Worm (Caenorhabditis elegans) whole organism, mixed stage, embryonic: Measurements from ENCODE around the gene nas-22.

Experiments used
- M03D4.4 ChIP-seq: sonication (generic microtip); optimal IDR thresholded peaks from 2 replicates; lab custom pipeline; 2017; ENCODE audit warnings: mild to moderate bottlenecking, missing genetic modification characterization, missing compliant biosample characterization
- bed-3 ChIP-seq: fragments of 200-800 bp; sonication (Bioruptor generic); optimal IDR thresholded peaks from 3 replicates; lab custom pipeline; 2018; ENCODE audit warnings: mild to moderate bottlenecking, missing genetic modification characterization, moderate library complexity, missing compliant biosample characterization
- blmp-1 ChIP-seq: fragments of 150-350 bp; optimal IDR thresholded peaks from 2 replicates; lab custom pipeline; 2014; ENCODE audit warnings: missing biosample characterization, missing genetic modification characterization
- ceh-39 ChIP-seq: fragments of 150-350 bp; optimal IDR thresholded peaks from 2 replicates; lab custom pipeline; 2014; ENCODE audit warnings: missing biosample characterization, missing genetic modification characterization
- ceh-43 ChIP-seq: fragments of 200-800 bp; sonication (Bioruptor generic); optimal IDR thresholded peaks from 2 replicates; lab custom pipeline; 2018; ENCODE audit warnings: mild to moderate bottlenecking, missing genetic modification characterization, moderate library complexity, missing compliant biosample characterization
- ceh-83 ChIP-seq: fragments of 200-800 bp; sonication (Bioruptor generic); optimal IDR thresholded peaks from 2 replicates; lab custom pipeline; 2018; ENCODE audit warnings: mild to moderate bottlenecking, missing genetic modification characterization, missing compliant biosample characterization
- ces-1 ChIP-seq: fragments of 150-350 bp; optimal IDR thresholded peaks from 2 replicates; lab custom pipeline; 2014; ENCODE audit warnings: missing biosample characterization, missing genetic modification reagents, missing genetic modification characterization
- cnd-1 ChIP-seq: fragments of 200-800 bp; sonication (Bioruptor generic); optimal IDR thresholded peaks from 2 replicates; lab custom pipeline; 2018; ENCODE audit warnings: mild to moderate bottlenecking, missing genetic modification characterization, missing compliant biosample characterization
- drap-1 ChIP-seq: fragments of 200-800 bp; sonication (Bioruptor generic); optimal IDR thresholded peaks from 3 replicates; lab custom pipeline; 2018; ENCODE audit warnings: mild to moderate bottlenecking, missing genetic modification characterization, missing compliant biosample characterization
- elt-1 ChIP-seq: sonication (generic microtip); optimal IDR thresholded peaks from 2 replicates; lab custom pipeline; 2017; ENCODE audit warnings: missing genetic modification characterization, mild to moderate bottlenecking, missing compliant biosample characterization, antibody characterized with exemption, moderate library complexity, borderline replicate concordance; ENCODE audit not compliant: insufficient read depth
- elt-3 ChIP-seq: fragments of 150-350 bp; optimal IDR thresholded peaks from 2 replicates; lab custom pipeline; 2014; ENCODE audit warnings: missing biosample characterization, missing genetic modification characterization
- flh-1 ChIP-seq: fragments of 200-800 bp; sonication (Bioruptor generic); optimal IDR thresholded peaks from 2 replicates; lab custom pipeline; 2018; ENCODE audit warnings: mild to moderate bottlenecking, missing genetic modification characterization, moderate library complexity, missing compliant biosample characterization
- ham-2 ChIP-seq: fragments of 200-800 bp; sonication (Bioruptor generic); optimal IDR thresholded peaks from 2 replicates; lab custom pipeline; 2018; ENCODE audit warnings: mild to moderate bottlenecking, missing genetic modification characterization, missing compliant biosample characterization
- hlh-1 ChIP-seq: fragments of 150-350 bp; optimal IDR thresholded peaks from 2 replicates; lab custom pipeline; 2014; ENCODE audit warnings: missing biosample characterization, missing genetic modification reagents, missing genetic modification characterization
- lin-13 ChIP-seq: fragments of 150-350 bp; optimal IDR thresholded peaks from 2 replicates; lab custom pipeline; 2014; ENCODE audit warnings: missing biosample characterization, missing genetic modification characterization
- lin-32 ChIP-seq: fragments of 200-800 bp; sonication (Bioruptor generic); optimal IDR thresholded peaks from 2 replicates; lab custom pipeline; 2018; ENCODE audit warnings: mild to moderate bottlenecking, missing genetic modification characterization, missing compliant biosample characterization
- mab-5 ChIP-seq: fragments of 150-350 bp; optimal IDR thresholded peaks from 2 replicates; lab custom pipeline; 2014; ENCODE audit warnings: missing biosample characterization, missing genetic modification characterization
- nhr-12 ChIP-seq: fragments of 150-350 bp; optimal IDR thresholded peaks from 2 replicates; lab custom pipeline; 2014; ENCODE audit warnings: missing biosample characterization, missing genetic modification characterization
- nhr-2 ChIP-seq: fragments of 150-350 bp; optimal IDR thresholded peaks from 2 replicates; lab custom pipeline; 2014; ENCODE audit warnings: missing biosample characterization, missing genetic modification characterization
- nhr-237 ChIP-seq: fragments of 150-350 bp; optimal IDR thresholded peaks from 2 replicates; lab custom pipeline; 2014; ENCODE audit warnings: missing biosample characterization, missing genetic modification characterization
- nhr-28 ChIP-seq: fragments of 150-350 bp; optimal IDR thresholded peaks from 2 replicates; lab custom pipeline; 2014; ENCODE audit warnings: missing biosample characterization, missing genetic modification characterization
- pha-4 ChIP-seq: fragments of 150-350 bp; optimal IDR thresholded peaks from 2 replicates; lab custom pipeline; 2018; ENCODE audit warnings: missing biosample characterization, missing genetic modification reagents, missing genetic modification characterization
- sem-2 ChIP-seq: fragments of 200-800 bp; sonication (Bioruptor generic); optimal IDR thresholded peaks from 2 replicates; lab custom pipeline; 2018; ENCODE audit warnings: mild to moderate bottlenecking, missing genetic modification characterization, missing compliant biosample characterization
- sptf-1 ChIP-seq: sonication (generic microtip); optimal IDR thresholded peaks from 2 replicates; lab custom pipeline; 2017; ENCODE audit warnings: mild to moderate bottlenecking, missing genetic modification characterization, moderate library complexity, missing compliant biosample characterization
- unc-120 ChIP-seq: sonication (generic microtip); optimal IDR thresholded peaks from 2 replicates; lab custom pipeline; 2017; ENCODE audit warnings: missing genetic modification characterization, missing compliant biosample characterization; ENCODE audit not compliant: poor library complexity, severe bottlenecking
- unc-62 ChIP-seq: fragments of 150-350 bp; optimal IDR thresholded peaks from 2 replicates; lab custom pipeline; 2014; ENCODE audit warnings: missing biosample characterization, missing genetic modification reagents, missing genetic modification characterization
- zip-8 ChIP-seq: fragments of 150-350 bp; optimal IDR thresholded peaks from 2 replicates; lab custom pipeline; 2014; ENCODE audit warnings: missing biosample characterization, missing genetic modification characterization
- ztf-11 ChIP-seq: fragments of 150-350 bp; optimal IDR thresholded peaks from 2 replicates; lab custom pipeline; 2014; ENCODE audit warnings: missing biosample characterization, missing genetic modification characterization

nas-22 gene

ce11 chrV:11513432-11513831, 38.9 kb downstream of the nas-22 start, which contains the start of gene C55A6.3:
TSS of gene C55A6.3 (minus strand) at chrV:11513532.
- TF ChIP-seq nhr-2 (tag; lab: Kevin White, UChicago) (no peak), lin-32 (GFP tag; lab: Kevin White, UChicago) (no peak), nhr-28 (tag; lab: Kevin White, UChicago) (no peak), unc-62 (GFP tag; lab: Kevin White, UChicago) (no peak), bed-3 (GFP tag; lab: Kevin White, UChicago) (no peak), ceh-39 (tag; lab: Kevin White, UChicago) (no peak), ces-1 (no peak), elt-1 (tag; lab: Kevin White, UChicago) (no peak), hlh-1 (tag; lab: Kevin White, UChicago) (no peak), sptf-1 (tag; lab: Kevin White, UChicago) (no peak), sem-2 (GFP tag; lab: Kevin White, UChicago) (no peak), ceh-43 (GFP tag; lab: Kevin White, UChicago) (no peak)

DNA sequence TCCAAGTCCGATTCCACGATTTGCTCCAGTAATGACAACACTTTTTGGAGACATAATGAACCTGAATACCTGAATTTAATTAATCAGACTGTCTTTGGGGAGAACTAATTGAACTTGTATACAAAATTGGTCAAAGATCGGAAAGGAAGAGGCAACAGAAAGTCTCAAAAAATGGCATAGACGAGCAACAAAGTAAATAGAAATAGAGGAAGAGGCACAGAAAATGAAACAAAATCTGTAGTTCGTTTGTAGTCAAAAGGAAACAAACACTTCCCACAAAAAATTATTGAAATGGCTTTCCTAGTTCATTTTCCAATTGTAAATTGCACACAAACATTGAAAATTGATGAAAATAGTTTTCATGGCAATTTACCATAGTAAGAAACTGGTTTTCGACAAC, 40.2 kb downstream of the nas-22 start, which contains the start of gene C55A6.6:
C55A6.6 (minus strand) TSS at position 61 of the 400 bp plus-strand sequence.
- TF ChIP-seq ztf-11, result no peak
- no peak for TF ChIP-seq flh-1 (GFP tag; lab: Kevin White, UChicago)
- TF ChIP-seq ceh-39 (tag; lab: Kevin White, UChicago), result no peak
- no peak for TF ChIP-seq lin-32 (GFP tag; lab: Kevin White, UChicago)
- TF ChIP-seq ces-1, result no peak
- no peak for TF ChIP-seq unc-120
- TF ChIP-seq elt-1 (tag; lab: Kevin White, UChicago), result no peak
- TF ChIP-seq sptf-1 (tag; lab: Kevin White, UChicago), result no peak
- TF ChIP-seq nhr-12 (tag; lab: Kevin White, UChicago), result no peak
- TF ChIP-seq, all 35 proteins: peak for 0

ce11 chrV:11515145-11515544, 40.6 kb downstream of the nas-22 start:
- TF ChIP-seq nhr-12 (tag; lab: Kevin White, UChicago) (no peak), mab-5 (tag; lab: Kevin White, UChicago) (no peak), lin-13 (no peak), bed-3 (GFP tag; lab: Kevin White, UChicago) (no peak), blmp-1 (tag; lab: Kevin White, UChicago) (no peak), zip-8 (tag; lab: Kevin White, UChicago) (no peak), nhr-237 (tag; lab: Kevin White, UChicago) (no peak), unc-120 (no peak)

ce11 chrV:11516141-11516591, 41.7 kb downstream of the nas-22 start, which contains the start of gene sdz-8:
TSS of gene sdz-8 (minus strand) at chrV:11516191.
- TF ChIP-seq ceh-43 (GFP tag; lab: Kevin White, UChicago), result no peak

DNA sequence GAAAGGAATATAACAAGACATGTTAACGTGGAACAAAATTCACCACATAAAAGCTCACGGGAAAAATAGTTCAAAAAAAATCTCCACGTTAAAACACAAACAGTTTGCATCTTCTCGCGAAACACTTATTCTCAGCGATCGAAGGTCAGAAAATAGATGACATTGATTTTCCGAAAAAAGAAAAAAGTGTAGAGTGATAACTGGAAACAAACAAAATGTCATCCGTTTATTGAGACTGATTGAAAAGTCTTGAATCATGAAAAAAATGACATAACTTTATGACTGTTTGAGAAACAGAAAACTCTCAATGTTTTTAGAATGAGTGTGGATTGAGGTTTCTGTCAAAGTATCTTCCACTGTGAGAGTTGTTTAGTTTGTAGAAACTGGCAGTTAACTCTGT, 43.3 kb downstream of the nas-22 start, which contains the start of gene C55A6.4:
C55A6.4 (minus strand) TSS at position 101 of the 400 bp plus-strand sequence.
- TF ChIP-seq ces-1 (no peak), ham-2 (GFP tag; lab: Kevin White, UChicago) (no peak), zip-8 (tag; lab: Kevin White, UChicago) (no peak), elt-3 (tag; lab: Kevin White, UChicago) (no peak), unc-62 (GFP tag; lab: Kevin White, UChicago) (no peak), sptf-1 (tag; lab: Kevin White, UChicago) (no peak), unc-120 (no peak), cnd-1 (tag; lab: Kevin White, UChicago) (no peak), nhr-28 (tag; lab: Kevin White, UChicago) (no peak), sem-2 (GFP tag; lab: Kevin White, UChicago) (no peak), bed-3 (GFP tag; lab: Kevin White, UChicago) (no peak), pha-4 (tag; lab: Kevin White, UChicago) (no peak), lin-13 (no peak)
- TF ChIP-seq, all 35 proteins: peak for 0

DNA sequence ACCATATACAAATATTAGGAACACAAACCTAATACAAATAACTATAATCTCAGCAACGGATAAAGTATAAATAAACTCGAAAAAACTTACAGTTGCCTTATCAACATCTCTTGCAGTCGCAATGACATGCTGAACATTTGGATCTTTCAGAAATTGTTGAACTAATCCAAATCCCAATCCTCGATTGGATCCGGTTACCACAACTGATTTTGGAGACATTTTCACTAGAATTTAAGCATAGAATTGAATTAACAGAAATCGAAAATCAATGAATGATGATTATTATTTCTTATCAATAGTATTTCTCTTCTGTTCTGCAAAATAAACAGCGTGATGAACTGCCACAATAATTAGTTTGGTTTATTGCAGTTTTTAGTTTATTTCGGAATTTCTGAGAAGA, 45.7 kb downstream of the nas-22 start, which contains the start of the genes C55A6.11 and C55A6.7:
C55A6.11 (plus strand) TSS at position 301 of the 400 bp plus-strand sequence.
C55A6.7 (minus strand) TSS at position 316 of the 400 bp plus-strand sequence.
- TF ChIP-seq nhr-2 (tag; lab: Kevin White, UChicago), result no peak
- TF ChIP-seq cnd-1 (tag; lab: Kevin White, UChicago), result no peak
- TF ChIP-seq drap-1 (GFP tag; lab: Kevin White, UChicago), result no peak
- no peak for TF ChIP-seq M03D4.4 (tag; lab: Kevin White, UChicago)
- no peak for TF ChIP-seq elt-1 (tag; lab: Kevin White, UChicago)
- no peak for TF ChIP-seq unc-120
- no peak for TF ChIP-seq zip-8 (tag; lab: Kevin White, UChicago)
- no peak for TF ChIP-seq ztf-11
- TF ChIP-seq ceh-83, result no peak
- TF ChIP-seq hlh-1 (tag; lab: Kevin White, UChicago), result no peak
- no peak for TF ChIP-seq blmp-1 (tag; lab: Kevin White, UChicago)
- no peak for TF ChIP-seq ces-1
- TF ChIP-seq unc-62 (GFP tag; lab: Kevin White, UChicago), result no peak
- TF ChIP-seq sptf-1 (tag; lab: Kevin White, UChicago), result no peak
